Worm (Caenorhabditis elegans) whole organism, L2 larva: ENCODE results near the gene C47D12.2.

Experiments used
- F13H6.1 ChIP-seq: sonication (generic microtip); optimal IDR thresholded peaks from 2 replicates; lab custom pipeline; 2016; ENCODE audit warnings: missing genetic modification characterization, missing compliant biosample characterization
- R02D3.7 ChIP-seq: fragments of 150-350 bp; optimal IDR thresholded peaks from 2 replicates; lab custom pipeline; 2014; ENCODE audit warnings: missing biosample characterization, missing genetic modification characterization
- aly-2 ChIP-seq: fragments of 150-350 bp; optimal IDR thresholded peaks from 2 replicates; lab custom pipeline; 2014; ENCODE audit warnings: missing biosample characterization, missing genetic modification characterization
- ama-1 ChIP-seq: fragments of 150-350 bp; optimal IDR thresholded peaks from 2 replicates; lab custom pipeline; 2018; ENCODE audit warnings: inconsistent platforms
- blmp-1 ChIP-seq: sonication (generic microtip); optimal IDR thresholded peaks from 2 replicates; lab custom pipeline; 2017; ENCODE audit warnings: missing genetic modification characterization, mild to moderate bottlenecking, missing compliant biosample characterization, antibody characterized with exemption, moderate library complexity; ENCODE audit not compliant: insufficient read depth
- ceh-82 ChIP-seq: fragments of 150-350 bp; optimal IDR thresholded peaks from 2 replicates; lab custom pipeline; 2014; ENCODE audit warnings: missing biosample characterization, missing genetic modification characterization
- crh-2 ChIP-seq: sonication (generic microtip); optimal IDR thresholded peaks from 2 replicates; lab custom pipeline; 2017; ENCODE audit warnings: missing biosample characterization, missing genetic modification characterization
- dmd-4 ChIP-seq: sonication (generic microtip); optimal IDR thresholded peaks from 2 replicates; lab custom pipeline; 2017; ENCODE audit warnings: missing biosample characterization, missing genetic modification characterization
- egl-27 ChIP-seq: sonication (generic microtip); optimal IDR thresholded peaks from 3 replicates; lab custom pipeline; 2017; ENCODE audit warnings: missing biosample characterization, missing genetic modification reagents, missing genetic modification characterization
- gmeb-1 ChIP-seq: fragments of 150-350 bp; optimal IDR thresholded peaks from 2 replicates; lab custom pipeline; 2014; ENCODE audit warnings: missing biosample characterization, missing genetic modification characterization
- lin-11 ChIP-seq: fragments of 150-350 bp; sonication (generic microtip); optimal IDR thresholded peaks from 2 replicates; lab custom pipeline; 2014; ENCODE audit warnings: missing biosample characterization, missing genetic modification characterization, inconsistent platforms, mixed read lengths
- lin-13 ChIP-seq: fragments of 150-350 bp; optimal IDR thresholded peaks from 2 replicates; lab custom pipeline; 2014; ENCODE audit warnings: missing biosample characterization, missing genetic modification reagents, missing genetic modification characterization
- lin-39 ChIP-seq: fragments of 150-350 bp; optimal IDR thresholded peaks from 2 replicates; lab custom pipeline; 2014; ENCODE audit warnings: missing biosample characterization, missing genetic modification reagents, missing genetic modification characterization
- lsy-2 ChIP-seq, 2 experiments: fragments of 150-350 bp in 1 of 2; sonication (generic microtip) in 1 of 2; optimal IDR thresholded peaks; 2 replicates each; lab custom pipeline; 2014 to 2017; ENCODE audit warnings: missing biosample characterization in 2 of 2, missing genetic modification characterization in 2 of 2
- mdl-1 ChIP-seq, 2 experiments: fragments of 150-350 bp in 1 of 2; sonication (generic microtip) in 1 of 2; optimal IDR thresholded peaks; 2 replicates each; lab custom pipeline; 2017; ENCODE audit warnings: missing biosample characterization in 2 of 2, missing genetic modification characterization in 2 of 2
- nhr-10 ChIP-seq: sonication (generic microtip); optimal IDR thresholded peaks from 2 replicates; lab custom pipeline; 2017; ENCODE audit warnings: missing biosample characterization, missing genetic modification characterization
- nhr-11 ChIP-seq: fragments of 150-350 bp; optimal IDR thresholded peaks from 2 replicates; lab custom pipeline; 2014; ENCODE audit warnings: missing biosample characterization, missing genetic modification characterization
- nhr-21 ChIP-seq: fragments of 150-350 bp; optimal IDR thresholded peaks from 2 replicates; lab custom pipeline; 2014; ENCODE audit warnings: missing biosample characterization, missing genetic modification characterization
- nhr-237 ChIP-seq: fragments of 150-350 bp; optimal IDR thresholded peaks from 2 replicates; lab custom pipeline; 2014; ENCODE audit warnings: missing biosample characterization, missing genetic modification characterization
- nhr-25 ChIP-seq: fragments of 150-350 bp; sonication (generic microtip); optimal IDR thresholded peaks from 3 replicates; lab custom pipeline; 2014; ENCODE audit warnings: missing biosample characterization, missing genetic modification characterization
- nhr-6 ChIP-seq: fragments of 150-350 bp; optimal IDR thresholded peaks from 2 replicates; lab custom pipeline; 2014; ENCODE audit warnings: missing biosample characterization, missing genetic modification characterization
- nhr-77 ChIP-seq: fragments of 150-350 bp; optimal IDR thresholded peaks from 2 replicates; lab custom pipeline; 2014; ENCODE audit warnings: missing biosample characterization, missing genetic modification characterization
- peb-1 ChIP-seq: fragments of 150-350 bp; optimal IDR thresholded peaks from 2 replicates; lab custom pipeline; 2014; ENCODE audit warnings: missing biosample characterization, missing genetic modification characterization
- sem-4 ChIP-seq: fragments of 150-350 bp; optimal IDR thresholded peaks from 2 replicates; lab custom pipeline; 2014; ENCODE audit warnings: missing biosample characterization, missing genetic modification reagents, missing genetic modification characterization
- skn-1 ChIP-seq: sonication (generic microtip); optimal IDR thresholded peaks from 2 replicates; lab custom pipeline; 2017; ENCODE audit warnings: missing biosample characterization, missing genetic modification characterization
- sma-3 ChIP-seq: sonication (generic microtip); optimal IDR thresholded peaks from 2 replicates; lab custom pipeline; 2016; ENCODE audit warnings: missing genetic modification reagents, missing genetic modification characterization, missing compliant biosample characterization
- sma-9 ChIP-seq, 2 experiments: fragments of 150-350 bp in 1 of 2; sonication (generic microtip) in 1 of 2; optimal IDR thresholded peaks; 2 replicates each; lab custom pipeline; 2014 to 2016; ENCODE audit warnings: missing genetic modification characterization in 2 of 2, mild to moderate bottlenecking in 1 of 2, missing biosample characterization in 1 of 2, missing compliant biosample characterization in 1 of 2, missing genetic modification reagents in 1 of 2, moderate library complexity in 1 of 2
- snpc-4 ChIP-seq: fragments of 150-350 bp; optimal IDR thresholded peaks from 2 replicates; lab custom pipeline; 2014; ENCODE audit warnings: missing biosample characterization, missing genetic modification characterization
- unc-39 ChIP-seq: fragments of 150-350 bp; optimal IDR thresholded peaks from 2 replicates; lab custom pipeline; 2014; ENCODE audit warnings: missing biosample characterization, missing genetic modification characterization
- unc-55 ChIP-seq: fragments of 150-350 bp; sonication (generic microtip); optimal IDR thresholded peaks from 3 replicates; lab custom pipeline; 2014; ENCODE audit warnings: missing biosample characterization, missing genetic modification reagents, missing genetic modification characterization
- unc-62 ChIP-seq: fragments of 150-350 bp; optimal IDR thresholded peaks from 2 replicates; lab custom pipeline; 2014; ENCODE audit warnings: missing biosample characterization, missing genetic modification reagents, missing genetic modification characterization
- zag-1 ChIP-seq: fragments of 150-350 bp; optimal IDR thresholded peaks from 2 replicates; lab custom pipeline; 2014; ENCODE audit warnings: missing biosample characterization, missing genetic modification characterization
- ztf-1 ChIP-seq: fragments of 200-800 bp; sonication (Bioruptor generic); conservative IDR thresholded peaks from 2 replicates; pipeline ENCODE4 v1.3.6; 2022; ENCODE audit warnings: missing genetic modification characterization, missing compliant biosample characterization
- ztf-11 ChIP-seq: sonication (generic microtip); optimal IDR thresholded peaks from 2 replicates; lab custom pipeline; 2017; ENCODE audit warnings: missing biosample characterization, missing genetic modification characterization
- ztf-4 ChIP-seq: fragments of 150-350 bp; optimal IDR thresholded peaks from 2 replicates; lab custom pipeline; 2014; ENCODE audit warnings: missing biosample characterization, missing genetic modification characterization

C47D12.2 gene

DNA sequence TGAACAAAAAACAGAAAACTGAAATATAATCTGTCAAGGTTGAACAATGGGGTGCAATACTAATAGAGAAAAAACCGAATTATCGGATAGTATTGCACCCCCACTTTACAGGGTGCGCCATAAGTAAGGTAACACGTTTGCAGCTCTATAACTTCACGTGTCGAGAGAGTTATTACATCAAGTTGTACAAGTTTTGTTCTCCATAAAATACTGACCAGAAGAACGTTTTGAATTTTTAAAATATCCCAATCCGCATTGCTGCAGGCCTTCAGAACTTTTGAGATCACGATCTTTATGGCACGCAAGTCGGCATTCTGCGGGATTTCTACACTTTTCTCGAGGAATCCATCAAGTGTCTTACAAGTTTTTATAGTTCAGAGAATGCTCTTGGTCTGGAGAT lies 38.3 kb upstream of the C47D12.2 start:
- TF ChIP-seq lin-11 (no peak), lin-39 (tag; lab: Kevin White, UChicago) (no peak), nhr-6 (tag; lab: Kevin White, UChicago) (no peak), crh-2 (tag; lab: Kevin White, UChicago) (no peak), nhr-25 (tag; lab: Kevin White, UChicago) (no peak), snpc-4 (no peak), sma-3 (no peak), gmeb-1 (tag; lab: Kevin White, UChicago) (no peak), sem-4 (tag; lab: Kevin White, UChicago) (no peak), nhr-10 (tag; lab: Kevin White, UChicago) (no peak), zag-1 (tag; lab: Kevin White, UChicago) (no peak), nhr-237 (no peak), ztf-1 (no peak), lin-13 (no peak), nhr-77 (tag; lab: Kevin White, UChicago) (no peak), aly-2 (no peak), peb-1 (tag; lab: Kevin White, UChicago) (no peak), mdl-1 (tag; optimal IDR thresholded peaks at IDR 0.05; lab: Kevin White, UChicago) (no peak), unc-39 (no peak)

DNA sequence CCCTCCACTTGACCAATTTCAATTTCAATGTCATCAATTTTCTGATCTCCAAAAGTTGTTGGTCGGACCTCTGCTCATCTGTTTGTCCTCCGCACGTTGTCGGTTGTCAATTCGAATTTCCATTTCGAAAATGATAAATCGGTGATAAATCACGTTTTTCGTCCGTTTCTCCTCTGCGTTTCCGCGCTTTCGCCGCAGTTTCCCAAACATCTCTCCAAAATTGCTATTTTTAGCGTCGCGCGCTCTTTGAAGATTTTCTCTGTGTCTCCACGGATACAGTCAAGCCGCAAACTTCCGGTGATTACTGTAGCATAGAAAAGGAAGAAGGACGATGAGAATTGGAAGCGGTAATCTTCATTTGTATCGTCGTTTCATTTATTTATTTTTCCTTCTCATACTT lies 34.1 kb upstream of the C47D12.2 start:
- TF ChIP-seq blmp-1 (tag; lab: Kevin White, UChicago) = peak; percentile 38
- TF ChIP-seq aly-2 = no peak
- TF ChIP-seq crh-2 (tag; lab: Kevin White, UChicago) = no peak
- no peak for TF ChIP-seq unc-62 (GFP tag; lab: Kevin White, UChicago)
- peak in 1 of 2 experiments; percentile 39 for TF ChIP-seq mdl-1 (tag; optimal IDR thresholded peaks at IDR 0.05; lab: Kevin White, UChicago)
- TF ChIP-seq skn-1 = no peak
- TF ChIP-seq gmeb-1 (tag; lab: Kevin White, UChicago) = peak; percentile 42
- TF ChIP-seq sma-3 = peak; percentile 86
- TF ChIP-seq nhr-21 (tag; lab: Kevin White, UChicago) = peak; percentile 71
- TF ChIP-seq sma-9 (GFP tag; optimal IDR thresholded peaks at IDR 0.05; lab: Kevin White, UChicago) = peak; percentile 75
- no peak for TF ChIP-seq sma-9 (tag; optimal IDR thresholded peaks at IDR 0.05; lab: Kevin White, UChicago)
- TF ChIP-seq egl-27 (tag; lab: Kevin White, UChicago) = peak; percentile 39
- TF ChIP-seq R02D3.7 (tag; lab: Kevin White, UChicago) = no peak
- peak; percentile 69 for TF ChIP-seq nhr-25 (tag; lab: Kevin White, UChicago)
- peak; percentile 33 for TF ChIP-seq ama-1 (lab: Kevin White, UChicago)
- TF ChIP-seq F13H6.1 = no peak
- TF ChIP-seq lsy-2 (tag; optimal IDR thresholded peaks at IDR 0.05; lab: Kevin White, UChicago) = peak in 1 of 2 experiments; percentile 51
- TF ChIP-seq nhr-11 = no peak

DNA sequence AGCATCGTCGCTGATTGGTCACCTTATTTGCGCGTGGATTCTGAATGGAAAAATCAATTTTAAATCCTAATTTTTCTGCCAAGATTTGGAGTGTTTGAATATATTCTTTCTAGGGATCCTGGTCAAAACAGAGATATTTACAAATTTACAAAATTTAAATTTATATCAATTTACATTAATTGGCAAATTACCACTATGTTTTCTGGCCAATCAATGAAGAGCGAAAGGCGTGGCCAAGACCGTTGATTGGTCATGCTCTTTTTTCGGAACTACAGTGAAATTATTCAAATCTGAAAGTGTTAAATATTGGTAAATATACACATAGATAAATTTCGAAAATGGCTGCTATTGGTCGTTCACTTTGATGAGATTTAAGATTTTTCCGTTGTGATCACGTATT lies 33.4 kb upstream of the C47D12.2 start:
- TF ChIP-seq dmd-4 (no peak), zag-1 (tag; lab: Kevin White, UChicago) (no peak), nhr-21 (tag; lab: Kevin White, UChicago) (no peak), ceh-82 (no peak), nhr-237 (no peak), snpc-4 (no peak), nhr-25 (tag; lab: Kevin White, UChicago) (no peak), nhr-6 (tag; lab: Kevin White, UChicago) (no peak), gmeb-1 (tag; lab: Kevin White, UChicago) (no peak), nhr-77 (tag; lab: Kevin White, UChicago) (no peak), crh-2 (tag; lab: Kevin White, UChicago) (no peak), sem-4 (tag; lab: Kevin White, UChicago) (no peak)

ce11 chrII:11644535-11644934 lies 31.6 kb upstream of the C47D12.2 start:
- TF ChIP-seq unc-55 (GFP tag; lab: Kevin White, UChicago) (no peak), nhr-25 (tag; lab: Kevin White, UChicago) (peak; percentile 2), sma-3 (peak; percentile 10), ztf-4 (tag; lab: Kevin White, UChicago) (no peak), peb-1 (tag; lab: Kevin White, UChicago) (no peak)

- TF ChIP-seq ztf-11 (tag; lab: Kevin White, UChicago) (no peak), sma-9 (GFP tag; optimal IDR thresholded peaks at IDR 0.05; lab: Kevin White, UChicago) (peak; percentile 4), sma-9 (tag; optimal IDR thresholded peaks at IDR 0.05; lab: Kevin White, UChicago) (no peak)
These were observed 30.7 kb upstream of the C47D12.2 start for ce11 chrII:11645383-11645782.
